Worm (Caenorhabditis elegans): Measurements from ENCODE around the gene idpp-1.

Gene idpp-1

DNA sequence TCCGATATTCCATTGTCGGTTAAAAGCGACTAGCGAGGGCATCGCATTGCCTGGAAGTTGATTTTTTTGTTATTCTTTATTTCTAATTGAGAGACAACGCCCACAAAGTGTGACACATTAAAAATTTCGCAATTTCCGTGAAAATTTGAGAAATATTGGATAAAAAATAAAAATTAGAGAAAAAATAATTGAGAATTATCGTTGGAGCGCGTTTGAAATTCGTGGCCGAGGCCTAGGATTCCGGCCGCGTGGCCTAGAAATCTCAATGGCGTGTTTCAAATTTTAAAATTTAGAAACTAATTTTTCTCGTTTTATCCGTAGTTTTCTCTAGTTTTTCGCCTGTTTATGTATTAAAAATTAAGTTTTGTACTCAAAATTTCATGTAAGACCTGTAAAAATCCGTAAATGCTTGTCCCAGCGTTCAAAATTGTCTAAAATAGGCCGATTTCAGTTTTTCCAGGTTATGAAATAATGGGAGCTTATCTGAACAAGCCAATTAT is 42.8 kb downstream of the idpp-1 start, which contains the start of the genes dagl-2 and ppm-1.G (continued):
- TF ChIP-seq pax-3 (tag; optimal IDR thresholded peaks at IDR 0.05) = peak; percentile 81
- no peak for TF ChIP-seq aly-2 (tag; optimal IDR thresholded peaks at IDR 0.05)
- TF ChIP-seq unc-98 (GFP tag; IDR thresholded peaks at IDR 0.05) = peak; percentile 73
- TF ChIP-seq dsc-1 (tag; optimal IDR thresholded peaks at IDR 0.05) = peak; percentile 81
- peak; percentile 92 for TF ChIP-seq nhr-85 (tag)
- no peak for TF ChIP-seq fos-1 (tag; optimal IDR thresholded peaks at IDR 0.05)
- TF ChIP-seq ets-5 (GFP tag; IDR thresholded peaks at IDR 0.05) = no peak
- peak; percentile 61 for TF ChIP-seq unc-86 (tag; optimal IDR thresholded peaks at IDR 0.05)
- TF ChIP-seq snpc-4 (tag; optimal IDR thresholded peaks at IDR 0.05) = peak; percentile 51
- TF ChIP-seq lin-35 (GFP tag; optimal IDR thresholded peaks at IDR 0.05) = peak; percentile 76 to 84
- TF ChIP-seq fkh-8 (tag; optimal IDR thresholded peaks at IDR 0.05) = peak; percentile 91
- peak; percentile 86 for TF ChIP-seq irx-1 (tag; optimal IDR thresholded peaks at IDR 0.05)
- peak; percentile 12 for TF ChIP-seq F16B12.6 (tag; optimal IDR thresholded peaks at IDR 0.05)
- TF ChIP-seq aha-1 (tag; optimal IDR thresholded peaks at IDR 0.05) = no peak
- no peak for TF ChIP-seq C34B4.2 (tag; optimal IDR thresholded peaks at IDR 0.05)
- TF ChIP-seq elt-3 (tag; optimal IDR thresholded peaks at IDR 0.05) = peak in 1 of 6 experiments; percentile 67
- TF ChIP-seq sptf-1 (tag; optimal IDR thresholded peaks at IDR 0.05) = no peak
- TF ChIP-seq vab-15 (tag; optimal IDR thresholded peaks at IDR 0.05) = peak; percentile 73
- peak; percentile 90 for TF ChIP-seq nhr-71 (tag; optimal IDR thresholded peaks at IDR 0.05)
- TF ChIP-seq C16A3.4 (tag; optimal IDR thresholded peaks at IDR 0.05) = peak; percentile 73
- peak; percentile 74 for TF ChIP-seq egl-13 (tag; optimal IDR thresholded peaks at IDR 0.05)
- peak; percentile 62 for TF ChIP-seq sox-4 (tag; optimal IDR thresholded peaks at IDR 0.05)
- no peak for TF ChIP-seq unc-62 (GFP tag; optimal IDR thresholded peaks at IDR 0.05)
- no peak for TF ChIP-seq nhr-11 (tag; optimal IDR thresholded peaks at IDR 0.05)
- TF ChIP-seq mdl-1 (tag; optimal IDR thresholded peaks at IDR 0.05) = peak in 1 of 2 experiments; percentile 22
- TF ChIP-seq mef-2 (tag; optimal IDR thresholded peaks at IDR 0.05) = no peak
- TF ChIP-seq isw-1 (GFP tag; IDR thresholded peaks at IDR 0.05) = peak; percentile 72
- peak; percentile 80 for TF ChIP-seq nhr-20 (tag; optimal IDR thresholded peaks at IDR 0.05)
- TF ChIP-seq nhr-47 (tag; optimal IDR thresholded peaks at IDR 0.05) = peak; percentile 88
- no peak for TF ChIP-seq alr-1 (tag; optimal IDR thresholded peaks at IDR 0.05; ENCODE audit: borderline replicate concordance)
- peak; percentile 75 for TF ChIP-seq fkh-4 (tag; optimal IDR thresholded peaks at IDR 0.05; ENCODE audit: borderline replicate concordance)
- no peak for TF ChIP-seq pag-3 (tag; optimal IDR thresholded peaks at IDR 0.05; ENCODE audit: borderline replicate concordance, insufficient read depth)
- TF ChIP-seq hpl-2 (GFP tag; optimal IDR thresholded peaks at IDR 0.05) = peak; percentile 46
- TF ChIP-seq blmp-1 (tag; optimal IDR thresholded peaks at IDR 0.05) = peak; percentile 66
- peak; percentile 79 for TF ChIP-seq ceh-8 (GFP tag; optimal IDR thresholded peaks at IDR 0.05)
- TF ChIP-seq zag-1 (tag; optimal IDR thresholded peaks at IDR 0.05) = no peak
- TF ChIP-seq zip-4 (GFP tag; optimal IDR thresholded peaks at IDR 0.05) = peak; percentile 90
- TF ChIP-seq elt-2 (tag; optimal IDR thresholded peaks at IDR 0.05) = peak; percentile 37
- TF ChIP-seq lir-3 (tag; optimal IDR thresholded peaks at IDR 0.05; ENCODE audit: poor library complexity) = peak; percentile 90
- peak; percentile 85 to 92 for TF ChIP-seq lsy-2 (tag; optimal IDR thresholded peaks at IDR 0.05)
- no peak for TF ChIP-seq ztf-4 (tag; optimal IDR thresholded peaks at IDR 0.05)
- no peak for TF ChIP-seq nhr-28 (tag; optimal IDR thresholded peaks at IDR 0.05)
- no peak for TF ChIP-seq hlh-4 (tag; optimal IDR thresholded peaks at IDR 0.05)
- TF ChIP-seq tbx-2 (tag; optimal IDR thresholded peaks at IDR 0.05) = peak; percentile 87
- peak; percentile 19 for TF ChIP-seq fkh-10 (GFP tag; optimal IDR thresholded peaks at IDR 0.05)
- peak; percentile 68 for TF ChIP-seq unc-130 (tag; optimal IDR thresholded peaks at IDR 0.05)
- TF ChIP-seq pqm-1 (tag; optimal IDR thresholded peaks at IDR 0.05) = no peak
- TF ChIP-seq mep-1 (tag; optimal IDR thresholded peaks at IDR 0.05) = peak; percentile 86

All from whole organism, L1 larva.